Fruit fly (Drosophila melanogaster) whole organism, embryonic: ENCODE measurements around the gene CG16852.
A peak's percentile ranks its signal among the peaks of the same experiment; 100 is the strongest.

ENCODE experiments used
- B-H2 ChIP-seq: fragments of 200-800 bp; sonication (Bioruptor generic); optimal IDR thresholded peaks from 2 replicates; lab custom pipeline; 2018; ENCODE audit warnings: missing biosample characterization, mild to moderate bottlenecking, missing genetic modification characterization
- CG10147 ChIP-seq: fragments of 200-800 bp; sonication (Bioruptor generic); optimal IDR thresholded peaks from 2 replicates; lab custom pipeline; 2019; ENCODE audit warnings: missing biosample characterization, mild to moderate bottlenecking, missing genetic modification characterization, moderate library complexity
- CG10321 ChIP-seq: fragments of 200-800 bp; sonication (Bioruptor generic); IDR thresholded peaks from 2 replicates; pipeline ENCODE4 v1.3.6; 2022; ENCODE audit warnings: missing biosample characterization, missing genetic modification characterization
- CG10366 ChIP-seq: fragments of 200-800 bp; sonication (Bioruptor generic); IDR thresholded peaks from 2 replicates; pipeline ENCODE4 v1.3.6; 2022; ENCODE audit warnings: missing biosample characterization, missing genetic modification characterization
- CG11695 ChIP-seq: fragments of 200-800 bp; sonication (Bioruptor generic); IDR thresholded peaks from 3 replicates; pipeline ENCODE4 v1.3.6; 2022; ENCODE audit warnings: missing biosample characterization, missing genetic modification characterization
- CG15269 ChIP-seq: fragments of 200-800 bp; sonication (Bioruptor generic); optimal IDR thresholded peaks from 2 replicates; lab custom pipeline; 2018; ENCODE audit warnings: missing biosample characterization, mild to moderate bottlenecking, missing genetic modification characterization, moderate library complexity
- CG15479 ChIP-seq: fragments of 200-800 bp; sonication (Bioruptor generic); optimal IDR thresholded peaks from 3 replicates; lab custom pipeline; 2019; ENCODE audit warnings: missing biosample characterization, mild to moderate bottlenecking, missing genetic modification characterization, moderate library complexity
- CG17359 ChIP-seq: fragments of 200-800 bp; sonication (Bioruptor generic); optimal IDR thresholded peaks from 3 replicates; lab custom pipeline; 2018; ENCODE audit warnings: missing biosample characterization, mild to moderate bottlenecking, missing genetic modification characterization, moderate library complexity
- CG17568 ChIP-seq: fragments of 200-800 bp; sonication (Bioruptor generic); optimal IDR thresholded peaks from 2 replicates; lab custom pipeline; 2018; ENCODE audit warnings: missing biosample characterization, mild to moderate bottlenecking, missing genetic modification characterization, moderate library complexity
- CG17912 ChIP-seq: fragments of 200-800 bp; sonication (Bioruptor generic); optimal IDR thresholded peaks from 2 replicates; lab custom pipeline; 2018; ENCODE audit warnings: missing biosample characterization, mild to moderate bottlenecking, missing genetic modification characterization
- CG18599 ChIP-seq: fragments of 200-800 bp; sonication (Bioruptor generic); optimal IDR thresholded peaks from 3 replicates; lab custom pipeline; 2017; ENCODE audit warnings: missing biosample characterization, missing genetic modification characterization, mild to moderate bottlenecking, moderate library complexity, missing genetic modification reagents
- CG2120 ChIP-seq: fragments of 200-800 bp; sonication (Bioruptor generic); optimal IDR thresholded peaks from 3 replicates; lab custom pipeline; 2016; ENCODE audit warnings: missing biosample characterization, missing genetic modification characterization
- CG2712 ChIP-seq: fragments of 200-800 bp; optimal IDR thresholded peaks from 3 replicates; lab custom pipeline; 2019; ENCODE audit warnings: missing biosample characterization, mild to moderate bottlenecking, missing genetic modification characterization, moderate library complexity
- CG2889 ChIP-seq: fragments of 200-800 bp; sonication (Bioruptor generic); IDR thresholded peaks from 3 replicates; pipeline ENCODE4 v1.3.6; 2022; ENCODE audit warnings: missing biosample characterization, missing genetic modification characterization
- CG33213 ChIP-seq: fragments of 200-800 bp; sonication (Bioruptor generic); optimal IDR thresholded peaks from 3 replicates; lab custom pipeline; 2016; ENCODE audit warnings: missing biosample characterization, missing genetic modification characterization
- CG3726 ChIP-seq: fragments of 200-800 bp; sonication (Bioruptor generic); IDR thresholded peaks from 3 replicates; pipeline ENCODE4, ENCODE4 v1.3.6; 2022; ENCODE audit warnings: missing biosample characterization, missing genetic modification characterization
- CG4360 ChIP-seq: fragments of 200-800 bp; sonication (Bioruptor generic); IDR thresholded peaks from 2 replicates; pipeline ENCODE4 v1.3.6; 2022; ENCODE audit warnings: missing biosample characterization, missing genetic modification characterization
- CG4424 ChIP-seq: fragments of 200-800 bp; sonication (Bioruptor generic); optimal IDR thresholded peaks from 3 replicates; lab custom pipeline; 2016; ENCODE audit warnings: missing biosample characterization, missing genetic modification characterization
- CG4617 ChIP-seq: fragments of 200-800 bp; sonication (Bioruptor generic); optimal IDR thresholded peaks from 3 replicates; lab custom pipeline; 2016; ENCODE audit warnings: missing biosample characterization, missing genetic modification characterization, borderline replicate concordance
- CG4820 ChIP-seq: fragments of 200-800 bp; sonication (Bioruptor generic); optimal IDR thresholded peaks from 3 replicates; lab custom pipeline; 2016; ENCODE audit warnings: missing biosample characterization, missing genetic modification characterization
- CG6791 ChIP-seq: fragments of 200-800 bp; sonication (Bioruptor generic); IDR thresholded peaks from 3 replicates; pipeline ENCODE4 v1.3.6; 2022; ENCODE audit warnings: missing biosample characterization, missing genetic modification characterization; ENCODE audit not compliant: partially characterized antibody
- CG6813 ChIP-seq: fragments of 200-800 bp; sonication (Bioruptor generic); optimal IDR thresholded peaks from 2 replicates; lab custom pipeline; 2017; ENCODE audit warnings: missing biosample characterization, missing genetic modification characterization, mild to moderate bottlenecking, moderate library complexity, missing genetic modification reagents
- CG8388 ChIP-seq: fragments of 200-800 bp; sonication (Bioruptor generic); optimal IDR thresholded peaks from 2 replicates; lab custom pipeline; 2019; ENCODE audit warnings: missing biosample characterization, mild to moderate bottlenecking, missing genetic modification characterization, moderate library complexity
- CHES-1-like ChIP-seq: fragments of 200-800 bp; sonication (Bioruptor generic); optimal IDR thresholded peaks from 2 replicates; lab custom pipeline; 2016; ENCODE audit warnings: missing biosample characterization, missing genetic modification characterization
- CoRest ChIP-seq: fragments of 200-800 bp; sonication (Bioruptor generic); optimal IDR thresholded peaks from 3 replicates; lab custom pipeline; 2018; ENCODE audit warnings: missing biosample characterization, mild to moderate bottlenecking, missing genetic modification characterization, moderate library complexity
- D19A ChIP-seq: fragments of 200-800 bp; optimal IDR thresholded peaks from 3 replicates; lab custom pipeline; 2019; ENCODE audit warnings: missing biosample characterization, mild to moderate bottlenecking, missing genetic modification characterization, moderate library complexity
- E2f2 ChIP-seq: fragments of 200-800 bp; sonication (Bioruptor generic); IDR thresholded peaks from 2 replicates; pipeline ENCODE4 v1.3.6; 2022; ENCODE audit warnings: missing biosample characterization, missing genetic modification characterization
- Hr51 ChIP-seq, 2 experiments: fragments of 200-800 bp; sonication (Bioruptor generic); optimal IDR thresholded peaks; 2 replicates in 1 of 2; 3 replicates in 1 of 2; lab custom pipeline; 2016 to 2018; ENCODE audit warnings: missing biosample characterization in 2 of 2, missing genetic modification characterization in 2 of 2, mild to moderate bottlenecking in 1 of 2, moderate library complexity in 1 of 2
- Meics ChIP-seq: fragments of 200-800 bp; sonication (Bioruptor generic); optimal IDR thresholded peaks from 2 replicates; lab custom pipeline; 2017; ENCODE audit warnings: missing biosample characterization, mild to moderate bottlenecking, missing genetic modification characterization
- Oli ChIP-seq: fragments of 200-800 bp; sonication (Bioruptor generic); optimal IDR thresholded peaks from 2 replicates; lab custom pipeline; 2018; ENCODE audit warnings: missing biosample characterization, mild to moderate bottlenecking, missing genetic modification characterization, moderate library complexity
- Usf ChIP-seq: fragments of 200-800 bp; sonication (Bioruptor generic); optimal IDR thresholded peaks from 2 replicates; lab custom pipeline; 2017; ENCODE audit warnings: missing genotype, missing biosample characterization, missing genetic modification characterization
- az2 ChIP-seq: fragments of 200-800 bp; sonication (Bioruptor generic); optimal IDR thresholded peaks from 3 replicates; lab custom pipeline; 2016; ENCODE audit warnings: missing biosample characterization, missing genetic modification characterization
- cato ChIP-seq: fragments of 200-800 bp; sonication (Bioruptor generic); optimal IDR thresholded peaks from 2 replicates; lab custom pipeline; 2016; ENCODE audit warnings: missing biosample characterization, missing genetic modification characterization, borderline replicate concordance
- ci ChIP-seq: fragments of 200-800 bp; sonication (Bioruptor generic); IDR thresholded peaks from 3 replicates; pipeline ENCODE4 v1.3.6; 2022; ENCODE audit warnings: missing biosample characterization, missing genetic modification characterization
- emc ChIP-seq: fragments of 200-800 bp; sonication (Bioruptor generic); optimal IDR thresholded peaks from 2 replicates; lab custom pipeline; 2016; ENCODE audit warnings: missing biosample characterization, missing genetic modification characterization
- grau ChIP-seq: fragments of 200-800 bp; optimal IDR thresholded peaks from 3 replicates; lab custom pipeline; 2019; ENCODE audit warnings: missing biosample characterization, mild to moderate bottlenecking, missing genetic modification characterization, moderate library complexity
- gsb ChIP-seq: fragments of 200-800 bp; sonication (Bioruptor generic); IDR thresholded peaks from 2 replicates; pipeline ENCODE4 v1.3.6; 2022; ENCODE audit warnings: missing biosample characterization, missing genetic modification characterization
- h ChIP-seq: fragments of >200 bp; optimal IDR thresholded peaks from 2 replicates; lab custom pipeline; 2017
- kay ChIP-seq: fragments of 200-800 bp; sonication (Bioruptor generic); optimal IDR thresholded peaks from 2 replicates; lab custom pipeline; 2016; ENCODE audit warnings: missing biosample characterization, missing genetic modification characterization
- ken ChIP-seq: fragments of 200-800 bp; sonication (Bioruptor generic); IDR thresholded peaks from 3 replicates; pipeline ENCODE4 v1.3.6; 2022; ENCODE audit warnings: missing biosample characterization, missing genetic modification characterization
- kni ChIP-seq: fragments of 200-800 bp; sonication (Bioruptor generic); optimal IDR thresholded peaks from 3 replicates; lab custom pipeline; 2017; ENCODE audit warnings: mild to moderate bottlenecking, missing biosample characterization, missing genetic modification reagents, missing genetic modification characterization
- lab ChIP-seq: fragments of 200-800 bp; sonication (Bioruptor generic); optimal IDR thresholded peaks from 3 replicates; lab custom pipeline; 2017; ENCODE audit warnings: missing biosample characterization, missing genetic modification characterization, mild to moderate bottlenecking, moderate library complexity, missing genetic modification reagents
- nerfin-2 ChIP-seq: fragments of 200-800 bp; sonication (Bioruptor generic); IDR thresholded peaks from 2 replicates; pipeline ENCODE4 v1.3.6; 2022; ENCODE audit warnings: missing biosample characterization, missing genetic modification characterization; ENCODE audit not compliant: partially characterized antibody
- pan ChIP-seq, 4 experiments: fragments of >200 bp in 3 of 4; fragments of 200-800 bp in 1 of 4; sonication (Bioruptor generic) in 1 of 4; optimal IDR thresholded peaks in 3 of 4; IDR thresholded peaks in 1 of 4; 2 replicates each; pipeline versions ENCODE4 v1.3.6 to Lab custom; 2017 to 2022; ENCODE audit warnings: missing biosample characterization in 2 of 4, missing genetic modification characterization in 2 of 4, mixed read lengths in 1 of 4
- psq ChIP-seq: fragments of 200-800 bp; sonication (Bioruptor generic); optimal IDR thresholded peaks from 2 replicates; lab custom pipeline; 2017; ENCODE audit warnings: missing biosample characterization, missing genetic modification characterization
- sisA ChIP-seq: fragments of 200-800 bp; sonication (Bioruptor generic); IDR thresholded peaks from 2 replicates; pipeline ENCODE4 v1.3.6; 2022; ENCODE audit warnings: missing biosample characterization, missing genetic modification characterization
- slp2 ChIP-seq: fragments of 200-800 bp; sonication (Bioruptor generic); optimal IDR thresholded peaks from 2 replicates; lab custom pipeline; 2016; ENCODE audit warnings: missing biosample characterization, missing genetic modification characterization
- sr ChIP-seq: fragments of 200-800 bp; sonication (Bioruptor generic); IDR thresholded peaks from 3 replicates; pipeline ENCODE4 v1.3.6; 2022; ENCODE audit warnings: missing biosample characterization, missing genetic modification characterization
- toy ChIP-seq: fragments of 200-800 bp; sonication (Bioruptor generic); IDR thresholded peaks from 2 replicates; pipeline ENCODE4 v1.3.6; 2022; ENCODE audit warnings: missing biosample characterization, missing genetic modification characterization

Gene CG16852

dm6 chr2L:13571791-13572451 is 31.4 kb downstream of the CG16852 start (continued):
- TF ChIP-seq kni (GFP tag; lab: Kevin White, UChicago), result no peak
- no peak for TF ChIP-seq B-H2 (GFP tag; lab: Kevin White, UChicago)
- no peak for TF ChIP-seq CG17912 (GFP tag; lab: Kevin White, UChicago)
- TF ChIP-seq CG18599 (GFP tag; lab: Kevin White, UChicago), result peak; percentile 21
- TF ChIP-seq ken (GFP tag; lab: Robert Waterston, UW), result no peak
- peak; percentile 53 for TF ChIP-seq CoRest (tag; lab: Kevin White, UChicago)
- no peak for TF ChIP-seq CG15479
- no peak for TF ChIP-seq CG6791 (GFP tag; lab: Robert Waterston, UW)
- no peak for TF ChIP-seq slp2 (GFP tag; lab: Kevin White, UChicago)
- peak in 1 of 2 experiments; percentile 47 for TF ChIP-seq Hr51 (GFP tag; optimal IDR thresholded peaks at IDR 0.05; lab: Kevin White, UChicago)
- TF ChIP-seq CG4424 (GFP tag; lab: Kevin White, UChicago), result peak; percentile 5
- peak; percentile 29 for TF ChIP-seq CG8388 (GFP tag; lab: Kevin White, UChicago)
- peak; percentile 53 for TF ChIP-seq Meics (GFP tag; lab: Kevin White, UChicago)
- no peak for TF ChIP-seq toy
- peak; percentile 26 for TF ChIP-seq Oli
- peak; percentile 38 for TF ChIP-seq CG15269 (tag; lab: Kevin White, UChicago)
- no peak for TF ChIP-seq CG10366
- TF ChIP-seq sr, result no peak
- no peak for TF ChIP-seq sisA (GFP tag; lab: Robert Waterston, UW)
- peak; percentile 50 for TF ChIP-seq CG2712 (tag; lab: Kevin White, UChicago)
- no peak for TF ChIP-seq cato (GFP tag; lab: Kevin White, UChicago)
- peak; percentile 4 for TF ChIP-seq lab
- TF ChIP-seq CG33213, result no peak
- TF ChIP-seq Usf (GFP tag; lab: Kevin White, UChicago), result no peak
- no peak; the same call in 1 of the 2 replicates for TF ChIP-seq E2f2 (GFP tag; lab: Robert Waterston, UW)
- TF ChIP-seq CG10321 (GFP tag; lab: Robert Waterston, UW), result peak; percentile 35; the same call in 1 of the 2 replicates
- peak; percentile 46; the same call in 1 of the 3 replicates for TF ChIP-seq ci (GFP tag; lab: Robert Waterston, UW)
- no peak for TF ChIP-seq CG17568 (GFP tag; lab: Kevin White, UChicago)
- no peak for TF ChIP-seq emc (GFP tag; lab: Kevin White, UChicago)
- TF ChIP-seq CHES-1-like (GFP tag; lab: Kevin White, UChicago), result no peak
- TF ChIP-seq CG4820 (GFP tag; lab: Kevin White, UChicago), result no peak
- peak; percentile 34 for TF ChIP-seq D19A (tag; lab: Kevin White, UChicago)
- TF ChIP-seq gsb (GFP tag; lab: Robert Waterston, UW), result no peak
- no peak for TF ChIP-seq CG3726
- no peak for TF ChIP-seq grau (tag; lab: Kevin White, UChicago)
- no peak for TF ChIP-seq h (lab: Kevin White, UChicago)
- peak; percentile 7 for TF ChIP-seq kay (GFP tag; lab: Kevin White, UChicago)
- peak; percentile 9 for TF ChIP-seq az2 (GFP tag; lab: Kevin White, UChicago)
- no peak for TF ChIP-seq CG2120 (GFP tag; lab: Kevin White, UChicago)
- no peak for TF ChIP-seq CG4617
- no peak for TF ChIP-seq psq
- 0 out of 3 replicates have a peak, but pooled peaks have one; percentile 20 for TF ChIP-seq CG11695
- no peak for TF ChIP-seq CG6813 (GFP tag; lab: Kevin White, UChicago)
- no peak for TF ChIP-seq CG4360
- no peak for TF ChIP-seq nerfin-2 (GFP tag; lab: Robert Waterston, UW)
- no peak for TF ChIP-seq CG2889 (GFP tag; lab: Robert Waterston, UW)
- TF ChIP-seq CG17359, result peak; percentile 46
- TF ChIP-seq CG10147, result no peak
- no peak for TF ChIP-seq pan (optimal IDR thresholded peaks at IDR 0.05; lab: Kevin White, UChicago)
- peak in 1 of 2 experiments; percentile 20 for TF ChIP-seq pan (GFP tag; optimal IDR thresholded peaks at IDR 0.05 in 1 of 2, IDR thresholded peaks at IDR 0.05 in 1 of 2)
